Fruit fly (Drosophila melanogaster) whole organism, wandering third instar larva: ENCODE results near the gene CG13455.

ENCODE experiments used
- Abd-B ChIP-seq: fragments of >200 bp; optimal IDR thresholded peaks from 2 replicates; lab custom pipeline; 2017; ENCODE audit warnings: missing biosample characterization, missing genetic modification characterization
- CG32264 ChIP-seq: fragments of 200-800 bp; sonication (Bioruptor generic); optimal IDR thresholded peaks from 2 replicates; lab custom pipeline; 2016; ENCODE audit warnings: missing biosample characterization, missing genetic modification characterization
- Dfd ChIP-seq: fragments of >200 bp; optimal IDR thresholded peaks from 2 replicates; lab custom pipeline; 2017; ENCODE audit warnings: missing biosample characterization, missing genetic modification characterization
- Dif ChIP-seq: fragments of 200-275, 200-300 bp; sonication (Bioruptor generic); optimal IDR thresholded peaks from 2 replicates; lab custom pipeline; 2018; ENCODE audit warnings: missing biosample characterization, missing genetic modification characterization; ENCODE audit not compliant: partially characterized antibody
- GATAd ChIP-seq: sonication (Bioruptor generic); optimal IDR thresholded peaks from 2 replicates; lab custom pipeline; 2016; ENCODE audit warnings: missing biosample characterization, missing genetic modification characterization
- HLH106 ChIP-seq: fragments of 200-800 bp; optimal IDR thresholded peaks from 3 replicates; lab custom pipeline; 2019; ENCODE audit warnings: missing biosample characterization, mild to moderate bottlenecking, missing genetic modification characterization, moderate library complexity
- Hnf4 ChIP-seq: fragments of 200-800 bp; sonication (Bioruptor generic); optimal IDR thresholded peaks from 2 replicates; lab custom pipeline; 2016; ENCODE audit warnings: missing biosample characterization, mild to moderate bottlenecking, missing genetic modification characterization
- Hr83 ChIP-seq: fragments of 200-300 bp; sonication (Bioruptor generic); optimal IDR thresholded peaks from 2 replicates; lab custom pipeline; 2016; ENCODE audit warnings: missing biosample characterization, mild to moderate bottlenecking, missing genetic modification characterization, moderate library complexity; ENCODE audit not compliant: poor library complexity, severe bottlenecking
- N ChIP-seq: fragments of >200 bp; optimal IDR thresholded peaks from 2 replicates; lab custom pipeline; 2018; ENCODE audit warnings: missing biosample characterization, missing external identifiers, missing genetic modification characterization
- OdsH ChIP-seq: fragments of 200-800 bp; sonication (Bioruptor generic); optimal IDR thresholded peaks from 2 replicates; lab custom pipeline; 2016; ENCODE audit warnings: missing biosample characterization, mild to moderate bottlenecking, missing genetic modification characterization
- Rel ChIP-seq, 2 experiments: fragments of 200-800 bp; sonication (Bioruptor generic) in 1 of 2; optimal IDR thresholded peaks; 2 replicates in 1 of 2; 3 replicates in 1 of 2; lab custom pipeline; 2016 to 2019; ENCODE audit warnings: mild to moderate bottlenecking in 2 of 2, missing biosample characterization in 2 of 2, missing genetic modification characterization in 2 of 2, moderate library complexity in 1 of 2
- Sp1 ChIP-seq: fragments of 200-800 bp; sonication (Bioruptor generic); optimal IDR thresholded peaks from 3 replicates; lab custom pipeline; 2019; ENCODE audit warnings: missing biosample characterization, mild to moderate bottlenecking, missing genetic modification characterization, moderate library complexity
- br ChIP-seq: fragments of 200-800 bp; sonication (Bioruptor generic); optimal IDR thresholded peaks from 2 replicates; lab custom pipeline; 2016; ENCODE audit warnings: missing biosample characterization, missing genetic modification characterization
- brk ChIP-seq: fragments of 200-800 bp; sonication (Bioruptor generic); optimal IDR thresholded peaks from 2 replicates; lab custom pipeline; 2016; ENCODE audit warnings: missing biosample characterization, mild to moderate bottlenecking, missing genetic modification characterization
- dl ChIP-seq, 2 experiments: fragments of 175-275, 200-275 bp in 1 of 2; fragments of 200-275 bp in 1 of 2; sonication (Bioruptor generic); optimal IDR thresholded peaks; lab custom pipeline; 2018; ENCODE audit warnings: mild to moderate bottlenecking in 2 of 2, missing biosample characterization in 2 of 2, missing genetic modification characterization in 2 of 2, moderate library complexity in 2 of 2; ENCODE audit not compliant: partially characterized antibody in 2 of 2, insufficient read depth in 1 of 2
- ey ChIP-seq: fragments of 200-800 bp; sonication (Bioruptor generic); optimal IDR thresholded peaks from 2 replicates; lab custom pipeline; 2016; ENCODE audit warnings: missing biosample characterization, missing genetic modification characterization
- foxo ChIP-seq, 2 experiments: fragments of 200-800 bp; sonication (Bioruptor generic); optimal IDR thresholded peaks; 2 replicates in 1 of 2; 3 replicates in 1 of 2; lab custom pipeline; 2016 to 2017; ENCODE audit warnings: missing biosample characterization in 2 of 2, missing genetic modification characterization in 2 of 2
- fru ChIP-seq: fragments of 200-800 bp; sonication (Bioruptor generic); optimal IDR thresholded peaks from 3 replicates; lab custom pipeline; 2016; ENCODE audit warnings: missing biosample characterization, mild to moderate bottlenecking, missing genetic modification characterization
- h ChIP-seq: fragments of 200-800 bp; sonication (Bioruptor generic); optimal IDR thresholded peaks from 3 replicates; lab custom pipeline; 2016; ENCODE audit warnings: missing biosample characterization, mild to moderate bottlenecking, missing genetic modification characterization
- jim ChIP-seq: fragments of 175-275, 200-325 bp; sonication (Bioruptor generic); optimal IDR thresholded peaks from 2 replicates; lab custom pipeline; 2016; ENCODE audit warnings: missing biosample characterization, mild to moderate bottlenecking, missing genetic modification characterization
- lola ChIP-seq: fragments of >200 bp; optimal IDR thresholded peaks from 2 replicates; lab custom pipeline; 2017; ENCODE audit warnings: missing biosample characterization, missing genetic modification characterization
- psq ChIP-seq: fragments of 200-800 bp; sonication (Bioruptor generic); optimal IDR thresholded peaks from 3 replicates; lab custom pipeline; 2017; ENCODE audit warnings: missing biosample characterization, mild to moderate bottlenecking, missing genetic modification characterization, moderate library complexity
- rgr ChIP-seq: fragments of 200-800 bp; sonication (Bioruptor generic); optimal IDR thresholded peaks from 3 replicates; lab custom pipeline; 2016; ENCODE audit warnings: missing biosample characterization, mild to moderate bottlenecking, missing genetic modification characterization
- sage ChIP-seq: fragments of 200-800 bp; sonication (Bioruptor generic); optimal IDR thresholded peaks from 2 replicates; lab custom pipeline; 2016; ENCODE audit warnings: missing biosample characterization, mild to moderate bottlenecking, missing genetic modification characterization
- sv ChIP-seq: fragments of 200-800 bp; sonication (Bioruptor generic); optimal IDR thresholded peaks from 3 replicates; lab custom pipeline; 2016; ENCODE audit warnings: missing biosample characterization, missing genetic modification characterization
- usp ChIP-seq: fragments of >200 bp; optimal IDR thresholded peaks from 2 replicates; lab custom pipeline; 2017; ENCODE audit warnings: missing biosample characterization, missing genetic modification characterization
- woc ChIP-seq: sonication (Bioruptor generic); optimal IDR thresholded peaks from 2 replicates; lab custom pipeline; 2016; ENCODE audit warnings: missing biosample characterization, mild to moderate bottlenecking, missing genetic modification characterization

The CG13455 gene

dm6 chr3L:15535800-15536225 lies 39.4 kb downstream of the CG13455 start:
- TF ChIP-seq Hr83 (GFP tag; lab: Kevin White, UChicago) = no peak
- TF ChIP-seq rgr (GFP tag; lab: Kevin White, UChicago) = no peak
- TF ChIP-seq Hnf4 (GFP tag; lab: Kevin White, UChicago) = no peak
- TF ChIP-seq woc (GFP tag; lab: Kevin White, UChicago) = peak; percentile 20
- TF ChIP-seq Rel (GFP tag; optimal IDR thresholded peaks at IDR 0.05; lab: Kevin White, UChicago) = no peak
- peak; percentile 77 for TF ChIP-seq Rel (tag; optimal IDR thresholded peaks at IDR 0.05; lab: Kevin White, UChicago)
- TF ChIP-seq dl (GFP tag; optimal IDR thresholded peaks at IDR 0.05; lab: Kevin White, UChicago; ENCODE audit: insufficient read depth in 1 of 2, partially characterized antibody in 2 of 2) = peak in 1 of 2 experiments; percentile 51
- TF ChIP-seq N = peak; percentile 44

DNA sequence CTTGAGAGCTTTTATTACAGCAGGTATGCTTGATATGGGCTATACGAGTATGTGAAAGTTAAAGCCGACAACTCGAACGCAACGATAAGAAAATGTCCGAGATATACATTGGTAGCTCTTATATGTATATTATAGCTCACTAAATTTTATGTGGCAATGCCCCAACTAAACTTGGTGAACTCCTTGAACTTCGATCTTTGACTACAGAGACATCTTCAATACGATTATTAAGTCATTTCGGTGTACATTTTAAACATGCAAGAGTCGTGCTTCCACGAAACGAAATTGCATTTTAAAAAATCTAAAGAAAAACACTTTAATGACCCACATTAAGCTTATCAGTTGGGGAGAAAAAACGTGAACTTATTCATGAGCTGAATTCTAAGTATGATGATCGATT lies 40.2 kb downstream of the CG13455 start:
- TF ChIP-seq Abd-B (GFP tag; lab: Kevin White, UChicago) (no peak), sv (GFP tag; lab: Kevin White, UChicago) (no peak), usp (no peak), woc (GFP tag; lab: Kevin White, UChicago) (no peak), dl (GFP tag; optimal IDR thresholded peaks at IDR 0.05; lab: Kevin White, UChicago; ENCODE audit: insufficient read depth in 1 of 2, partially characterized antibody in 2 of 2) (no peak), ey (GFP tag; lab: Kevin White, UChicago) (no peak), br (GFP tag; lab: Kevin White, UChicago) (no peak), Dfd (no peak), Hnf4 (GFP tag; lab: Kevin White, UChicago) (no peak)

DNA sequence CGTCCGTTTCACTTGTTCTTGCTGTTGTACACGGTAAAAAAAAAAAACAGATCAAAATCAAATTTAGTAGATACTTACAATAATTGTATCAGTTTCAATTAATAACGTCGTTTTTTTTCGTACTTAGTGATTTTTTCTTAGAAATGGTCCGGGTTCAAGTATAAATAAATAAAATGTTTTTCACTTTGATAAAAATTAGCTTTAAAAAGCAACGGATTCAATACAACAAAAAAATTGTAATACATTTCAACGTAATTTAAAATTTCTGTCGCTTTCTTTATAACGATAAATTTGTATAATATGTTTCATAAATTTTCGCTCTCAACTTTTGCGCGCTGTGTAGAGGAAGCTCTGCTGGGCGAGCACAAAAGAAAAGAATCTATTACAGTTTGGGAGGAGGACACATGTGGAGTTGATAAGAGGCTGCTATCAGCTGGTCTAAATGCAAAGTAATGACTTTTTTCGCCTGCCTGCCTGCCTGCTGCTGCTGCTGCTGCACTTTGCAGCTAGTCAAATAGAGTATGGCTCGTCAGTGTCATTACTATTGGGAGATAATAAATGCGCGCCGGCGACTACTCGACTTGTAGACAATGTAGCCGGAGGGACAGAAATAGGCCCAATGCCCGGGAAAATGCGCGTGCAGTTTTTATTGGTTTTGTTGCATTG lies 41.7 kb downstream of the CG13455 start:
- peak; percentile 53 for TF ChIP-seq ey (GFP tag; lab: Kevin White, UChicago)
- no peak for TF ChIP-seq Rel (GFP tag; optimal IDR thresholded peaks at IDR 0.05; lab: Kevin White, UChicago)
- TF ChIP-seq Rel (tag; optimal IDR thresholded peaks at IDR 0.05; lab: Kevin White, UChicago) = peak; percentile 25
- TF ChIP-seq N = no peak
- no peak for TF ChIP-seq jim (GFP tag; lab: Kevin White, UChicago)
- no peak for TF ChIP-seq Dif (GFP tag; lab: Kevin White, UChicago)
- TF ChIP-seq usp = no peak
- peak; percentile 53 for TF ChIP-seq rgr (GFP tag; lab: Kevin White, UChicago)
- TF ChIP-seq br (GFP tag; lab: Kevin White, UChicago) = peak; percentile 24
- no peak for TF ChIP-seq CG32264 (GFP tag; lab: Kevin White, UChicago)
- TF ChIP-seq Sp1 = peak; percentile 24
- no peak for TF ChIP-seq Hr83 (GFP tag; lab: Kevin White, UChicago)
- TF ChIP-seq OdsH = peak; percentile 46
- peak in 1 of 2 experiments; percentile 56 for TF ChIP-seq foxo (GFP tag; optimal IDR thresholded peaks at IDR 0.05; lab: Kevin White, UChicago)
- TF ChIP-seq fru (GFP tag; lab: Kevin White, UChicago) = peak; percentile 66
- TF ChIP-seq woc (GFP tag; lab: Kevin White, UChicago) = no peak
- TF ChIP-seq brk (GFP tag; lab: Kevin White, UChicago) = peak; percentile 36
- TF ChIP-seq h (GFP tag; lab: Kevin White, UChicago) = peak; percentile 68
- peak; percentile 10 for TF ChIP-seq sv (GFP tag; lab: Kevin White, UChicago)
- TF ChIP-seq GATAd = no peak
- TF ChIP-seq dl (GFP tag; optimal IDR thresholded peaks at IDR 0.05; lab: Kevin White, UChicago; ENCODE audit: insufficient read depth in 1 of 2, partially characterized antibody in 2 of 2) = no peak
- peak; percentile 14 for TF ChIP-seq Hnf4 (GFP tag; lab: Kevin White, UChicago)
- peak; percentile 44 for TF ChIP-seq psq (GFP tag; lab: Kevin White, UChicago)

DNA sequence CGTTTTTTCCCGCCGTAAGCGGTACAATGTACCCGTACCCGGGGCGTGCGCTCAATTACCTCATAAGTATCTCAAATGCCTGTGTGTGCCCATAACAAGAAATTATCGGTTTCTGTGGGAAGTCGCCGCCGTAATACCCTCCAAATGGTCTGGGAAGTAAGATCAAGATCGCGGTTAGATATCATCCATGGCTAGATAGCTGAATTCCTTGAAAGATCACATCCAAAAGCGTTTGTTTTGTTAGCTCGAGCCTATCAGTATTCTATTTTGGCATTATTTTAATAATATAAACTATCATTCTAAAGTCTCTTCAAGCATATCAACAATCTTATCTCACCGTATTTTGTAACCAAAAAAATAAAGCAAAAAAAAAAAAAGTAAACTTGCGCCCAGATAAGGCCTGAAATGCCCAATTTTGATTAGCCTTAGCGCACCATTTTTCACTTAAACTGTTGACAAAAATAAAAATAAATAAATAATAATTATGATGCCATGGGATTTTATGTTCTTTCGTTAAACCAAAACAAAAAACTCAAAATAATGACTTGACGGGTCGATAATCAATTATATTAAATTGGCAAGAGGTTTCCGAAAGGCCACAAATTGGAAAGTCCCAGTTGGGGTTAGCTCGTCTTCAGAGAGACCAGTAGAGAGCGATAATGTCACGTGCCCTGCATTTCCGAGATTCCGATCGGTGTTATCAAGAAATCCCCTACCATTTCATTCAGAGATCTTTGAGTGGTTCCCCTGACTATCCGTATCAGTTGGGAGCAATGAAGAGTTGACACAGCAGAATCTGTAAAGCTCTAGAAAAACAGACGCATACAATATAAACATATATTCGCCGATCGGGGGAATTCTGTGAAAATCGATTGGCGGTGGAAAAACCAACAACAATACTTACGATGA lies 42.5 kb downstream of the CG13455 start:
- TF ChIP-seq lola (no peak), Rel (GFP tag; optimal IDR thresholded peaks at IDR 0.05; lab: Kevin White, UChicago) (no peak), Rel (tag; optimal IDR thresholded peaks at IDR 0.05; lab: Kevin White, UChicago) (peak; percentile 95)

DNA sequence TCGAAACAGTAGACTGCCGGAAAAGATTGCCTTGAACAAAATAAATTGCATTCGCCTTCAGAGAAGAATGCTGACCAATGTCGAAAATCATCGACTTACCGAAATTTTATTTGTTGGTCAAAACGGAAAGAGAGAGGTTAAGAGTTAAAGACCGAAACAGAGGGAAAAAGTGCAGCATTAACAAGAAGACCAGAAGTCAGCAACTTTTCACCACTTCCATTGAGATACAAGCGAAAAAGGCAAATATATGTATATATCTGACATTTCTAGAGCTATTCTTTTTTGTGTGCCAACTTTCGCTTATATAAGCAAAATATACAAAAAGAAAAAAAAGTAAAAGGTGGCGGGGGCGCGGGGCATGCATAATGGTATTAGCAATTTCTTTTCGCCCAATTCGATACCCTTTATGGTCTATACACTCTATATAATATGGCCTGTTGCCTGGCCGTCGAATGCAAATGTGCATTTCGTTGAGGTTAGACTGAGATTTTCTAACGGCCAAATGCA lies 43.6 kb downstream of the CG13455 start:
- TF ChIP-seq sage (GFP tag; lab: Kevin White, UChicago) (no peak), fru (GFP tag; lab: Kevin White, UChicago) (no peak), HLH106 (tag; lab: Kevin White, UChicago) (no peak)
